Fruit fly (Drosophila melanogaster) whole organism, embryonic: ENCODE measurements around the gene Ino80.

ENCODE experiments used
- Atf6 ChIP-seq: fragments of 200-800 bp; sonication (Bioruptor generic); IDR thresholded peaks from 2 replicates; pipeline ENCODE4 v1.3.6; 2022; ENCODE audit warnings: missing biosample characterization, missing genetic modification characterization
- Awh ChIP-seq: fragments of 200-800 bp; sonication (Bioruptor generic); IDR thresholded peaks from 2 replicates; pipeline ENCODE4, ENCODE4 v1.3.6; 2022; ENCODE audit warnings: missing biosample characterization, missing genetic modification characterization
- B-H1 ChIP-seq: fragments of 200-800 bp; sonication (Bioruptor generic); IDR thresholded peaks from 3 replicates; pipeline ENCODE4 v1.3.6; 2022; ENCODE audit warnings: missing biosample characterization, missing genetic modification characterization
- Bgb ChIP-seq: fragments of 200-800 bp; sonication (Bioruptor generic); IDR thresholded peaks from 2 replicates; pipeline ENCODE4 v1.3.6; 2022; ENCODE audit warnings: missing biosample characterization, missing genetic modification characterization; ENCODE audit not compliant: partially characterized antibody
- Blimp-1 ChIP-seq: fragments of 200-800 bp; sonication (Bioruptor generic); optimal IDR thresholded peaks from 3 replicates; lab custom pipeline; 2018; ENCODE audit warnings: missing biosample characterization, missing genetic modification characterization, mild to moderate bottlenecking, moderate library complexity, missing genetic modification reagents
- Bteb2 ChIP-seq: fragments of 200-800 bp; sonication (Bioruptor generic); optimal IDR thresholded peaks from 2 replicates; lab custom pipeline; 2016; ENCODE audit warnings: missing biosample characterization, missing genetic modification characterization
- CG10267 ChIP-seq: fragments of 200-800 bp; sonication (Bioruptor generic); optimal IDR thresholded peaks from 2 replicates; lab custom pipeline; 2018; ENCODE audit warnings: missing biosample characterization, mild to moderate bottlenecking, missing genetic modification characterization, moderate library complexity
- CG10274 ChIP-seq: fragments of 200-800 bp; sonication (Bioruptor generic); optimal IDR thresholded peaks from 3 replicates; lab custom pipeline; 2017; ENCODE audit warnings: missing biosample characterization, mild to moderate bottlenecking, missing genetic modification characterization
- CG10431 ChIP-seq: fragments of 200-800 bp; sonication (Bioruptor generic); optimal IDR thresholded peaks from 3 replicates; lab custom pipeline; 2018; ENCODE audit warnings: missing biosample characterization, mild to moderate bottlenecking, missing genetic modification characterization
- CG10654 ChIP-seq: fragments of 200-800 bp; sonication (Bioruptor generic); optimal IDR thresholded peaks from 2 replicates; lab custom pipeline; 2016; ENCODE audit warnings: missing biosample characterization, missing genetic modification characterization
- CG11504 ChIP-seq: fragments of 200-800 bp; sonication (Bioruptor generic); optimal IDR thresholded peaks from 3 replicates; lab custom pipeline; 2019; ENCODE audit warnings: missing biosample characterization, mild to moderate bottlenecking, missing genetic modification characterization, moderate library complexity
- CG12219 ChIP-seq: fragments of 200-800 bp; sonication (Bioruptor generic); optimal IDR thresholded peaks from 3 replicates; lab custom pipeline; 2018; ENCODE audit warnings: missing biosample characterization, mild to moderate bottlenecking, missing genetic modification characterization
- CG13123 ChIP-seq: fragments of 200-800 bp; sonication (Bioruptor generic); optimal IDR thresholded peaks from 2 replicates; lab custom pipeline; 2016; ENCODE audit warnings: missing biosample characterization, missing genetic modification characterization
- CG13424 ChIP-seq: fragments of 200-800 bp; sonication (Bioruptor generic); optimal IDR thresholded peaks from 2 replicates; lab custom pipeline; 2019; ENCODE audit warnings: missing biosample characterization, mild to moderate bottlenecking, missing genetic modification characterization, moderate library complexity
- CG14050 ChIP-seq: fragments of 200-800 bp; sonication (Bioruptor generic); IDR thresholded peaks from 3 replicates; pipeline ENCODE4 v1.3.6; 2022; ENCODE audit warnings: missing biosample characterization, missing genetic modification characterization
- CG1603 ChIP-seq: fragments of 200-800 bp; sonication (Bioruptor generic); optimal IDR thresholded peaks from 2 replicates; lab custom pipeline; 2019; ENCODE audit warnings: missing biosample characterization, mild to moderate bottlenecking, missing genetic modification characterization, moderate library complexity
- CG18011 ChIP-seq: fragments of 200-800 bp; sonication (Bioruptor generic); optimal IDR thresholded peaks from 2 replicates; lab custom pipeline; 2017; ENCODE audit warnings: missing biosample characterization, missing genetic modification characterization, mild to moderate bottlenecking, moderate library complexity, missing genotype
- CG2120 ChIP-seq: fragments of 200-800 bp; sonication (Bioruptor generic); optimal IDR thresholded peaks from 3 replicates; lab custom pipeline; 2016; ENCODE audit warnings: missing biosample characterization, missing genetic modification characterization
- CG31441 ChIP-seq: fragments of 200-800 bp; sonication (Bioruptor generic); IDR thresholded peaks from 2 replicates; pipeline ENCODE4 v1.3.6; 2022; ENCODE audit warnings: missing biosample characterization, missing genetic modification characterization
- CG33213 ChIP-seq: fragments of 200-800 bp; sonication (Bioruptor generic); optimal IDR thresholded peaks from 3 replicates; lab custom pipeline; 2016; ENCODE audit warnings: missing biosample characterization, missing genetic modification characterization
- CG4854 ChIP-seq: fragments of 200-800 bp; sonication (Bioruptor generic); optimal IDR thresholded peaks from 2 replicates; lab custom pipeline; 2016; ENCODE audit warnings: missing biosample characterization, missing genetic modification characterization, inconsistent platforms
- CG7963 ChIP-seq: fragments of 200-800 bp; sonication (Bioruptor generic); IDR thresholded peaks from 3 replicates; pipeline ENCODE4 v1.3.6; 2022; ENCODE audit warnings: missing biosample characterization, missing genetic modification characterization; ENCODE audit not compliant: partially characterized antibody
- CG8359 ChIP-seq: fragments of 200-800 bp; sonication (Bioruptor generic); optimal IDR thresholded peaks from 2 replicates; lab custom pipeline; 2017; ENCODE audit warnings: missing biosample characterization, mild to moderate bottlenecking, missing genetic modification characterization, borderline replicate concordance
- CG8478 ChIP-seq: fragments of >200 bp; optimal IDR thresholded peaks from 2 replicates; lab custom pipeline; 2018
- CG9437 ChIP-seq: fragments of 200-800 bp; sonication (Bioruptor generic); optimal IDR thresholded peaks from 2 replicates; lab custom pipeline; 2018; ENCODE audit warnings: missing biosample characterization, mild to moderate bottlenecking, missing genetic modification characterization
- CG9727 ChIP-seq: fragments of 200-800 bp; sonication (Bioruptor generic); optimal IDR thresholded peaks from 3 replicates; lab custom pipeline; 2017; ENCODE audit warnings: missing biosample characterization, mild to moderate bottlenecking, missing genetic modification characterization
- CkIIα-i1 ChIP-seq: fragments of 200-800 bp; sonication (Bioruptor generic); IDR thresholded peaks from 2 replicates; pipeline ENCODE4 v1.3.6; 2022; ENCODE audit warnings: missing biosample characterization, missing genetic modification characterization
- D19B ChIP-seq: fragments of 200-800 bp; sonication (Bioruptor generic); optimal IDR thresholded peaks from 2 replicates; lab custom pipeline; 2017; ENCODE audit warnings: missing biosample characterization, mild to moderate bottlenecking, missing genetic modification characterization
- Dref ChIP-seq: fragments of 200-800 bp; sonication (Bioruptor generic); IDR thresholded peaks from 2 replicates; pipeline ENCODE4 v1.3.6; 2022; ENCODE audit warnings: missing biosample characterization, missing genetic modification characterization
- ERR ChIP-seq: fragments of 200-800 bp; sonication (Bioruptor generic); optimal IDR thresholded peaks from 2 replicates; lab custom pipeline; 2016; ENCODE audit warnings: missing biosample characterization, missing genetic modification characterization
- Hr51 ChIP-seq, 2 experiments: fragments of 200-800 bp; sonication (Bioruptor generic); optimal IDR thresholded peaks; 2 replicates in 1 of 2; 3 replicates in 1 of 2; lab custom pipeline; 2016 to 2018; ENCODE audit warnings: missing biosample characterization in 2 of 2, missing genetic modification characterization in 2 of 2, mild to moderate bottlenecking in 1 of 2, moderate library complexity in 1 of 2
- Max ChIP-seq: fragments of 200-800 bp; sonication (Bioruptor generic); optimal IDR thresholded peaks from 2 replicates; lab custom pipeline; 2016; ENCODE audit warnings: missing biosample characterization, mild to moderate bottlenecking, missing genetic modification characterization
- NK7.1 ChIP-seq: fragments of 200-800 bp; sonication (Bioruptor generic); optimal IDR thresholded peaks from 3 replicates; lab custom pipeline; 2016; ENCODE audit warnings: missing biosample characterization, missing genetic modification characterization
- NfI ChIP-seq: fragments of 200-800 bp; sonication (Bioruptor generic); optimal IDR thresholded peaks from 3 replicates; lab custom pipeline; 2018; ENCODE audit warnings: missing biosample characterization, mild to moderate bottlenecking, missing genetic modification characterization, moderate library complexity
- PHDP ChIP-seq: fragments of 200-800 bp; sonication (Bioruptor generic); optimal IDR thresholded peaks from 3 replicates; lab custom pipeline; 2018; ENCODE audit warnings: missing biosample characterization, mild to moderate bottlenecking, missing genetic modification characterization, moderate library complexity
- Spps ChIP-seq: fragments of 200-800 bp; sonication (Bioruptor generic); optimal IDR thresholded peaks from 2 replicates; lab custom pipeline; 2018; ENCODE audit warnings: missing biosample characterization, mild to moderate bottlenecking, missing genetic modification characterization
- Taf1 ChIP-seq: fragments of 200-800 bp; sonication (Bioruptor generic); IDR thresholded peaks from 2 replicates; pipeline ENCODE4 v1.3.6; 2022; ENCODE audit warnings: missing biosample characterization, missing genetic modification characterization
- aop ChIP-seq: fragments of 200-800 bp; sonication (Bioruptor generic); IDR thresholded peaks from 2 replicates; pipeline ENCODE4 v1.3.6; 2022; ENCODE audit warnings: missing biosample characterization, missing genetic modification characterization
- cg ChIP-seq: fragments of 200-800 bp; sonication (Bioruptor generic); optimal IDR thresholded peaks from 3 replicates; lab custom pipeline; 2019; ENCODE audit warnings: missing biosample characterization, mild to moderate bottlenecking, missing genetic modification characterization, moderate library complexity
- crp ChIP-seq, 2 experiments: fragments of 200-800 bp; sonication (Bioruptor generic); optimal IDR thresholded peaks; 2 replicates in 1 of 2; 3 replicates in 1 of 2; lab custom pipeline; 2017; ENCODE audit warnings: missing biosample characterization in 2 of 2, missing genetic modification characterization in 2 of 2, mild to moderate bottlenecking in 1 of 2, moderate library complexity in 1 of 2
- dm ChIP-seq: fragments of 200-800 bp; sonication (Bioruptor generic); optimal IDR thresholded peaks from 3 replicates; lab custom pipeline; 2016; ENCODE audit warnings: missing biosample characterization, missing genetic modification characterization
- fd3F ChIP-seq: fragments of 200-800 bp; sonication (Bioruptor generic); optimal IDR thresholded peaks from 2 replicates; lab custom pipeline; 2018; ENCODE audit warnings: missing biosample characterization, mild to moderate bottlenecking, missing genetic modification characterization, moderate library complexity
- hbn ChIP-seq: fragments of 200-800 bp; sonication (Bioruptor generic); IDR thresholded peaks from 2 replicates; pipeline ENCODE4 v1.3.6; 2022; ENCODE audit warnings: missing biosample characterization, missing genetic modification characterization; ENCODE audit not compliant: partially characterized antibody
- nom ChIP-seq: fragments of 200-800 bp; sonication (Bioruptor generic); optimal IDR thresholded peaks from 2 replicates; lab custom pipeline; 2017; ENCODE audit warnings: missing biosample characterization, missing genetic modification characterization, mild to moderate bottlenecking, moderate library complexity, missing genetic modification reagents
- pan ChIP-seq, 4 experiments: fragments of >200 bp in 3 of 4; fragments of 200-800 bp in 1 of 4; sonication (Bioruptor generic) in 1 of 4; optimal IDR thresholded peaks in 3 of 4; IDR thresholded peaks in 1 of 4; 2 replicates each; pipeline versions ENCODE4 v1.3.6 to Lab custom; 2017 to 2022; ENCODE audit warnings: missing biosample characterization in 2 of 4, missing genetic modification characterization in 2 of 4, mixed read lengths in 1 of 4
- pita ChIP-seq: fragments of 200-800 bp; sonication (Bioruptor generic); optimal IDR thresholded peaks from 2 replicates; lab custom pipeline; 2017; ENCODE audit warnings: missing biosample characterization, mild to moderate bottlenecking, missing genetic modification characterization
- sens-2 ChIP-seq: fragments of 200-800 bp; sonication (Bioruptor generic); IDR thresholded peaks from 2 replicates; pipeline ENCODE4 v1.3.6; 2022; ENCODE audit warnings: missing biosample characterization, missing genetic modification characterization
- slp2 ChIP-seq: fragments of 200-800 bp; sonication (Bioruptor generic); optimal IDR thresholded peaks from 2 replicates; lab custom pipeline; 2016; ENCODE audit warnings: missing biosample characterization, missing genetic modification characterization
- zf30C ChIP-seq: fragments of 200-800 bp; sonication (Bioruptor generic); optimal IDR thresholded peaks from 3 replicates; lab custom pipeline; 2018; ENCODE audit warnings: missing biosample characterization, mild to moderate bottlenecking, missing genetic modification characterization

Gene Ino80

dm6 chr3R:19321457-19322172 lies 81.3 kb downstream of the Ino80 start (continued):
- no peak for TF ChIP-seq dm
- no peak for TF ChIP-seq Max (GFP tag; lab: Kevin White, UChicago)
- no peak for TF ChIP-seq Bgb
- peak; percentile 67 for TF ChIP-seq cg (GFP tag; lab: Kevin White, UChicago)
- TF ChIP-seq CG13123, result no peak
- TF ChIP-seq zf30C (GFP tag; lab: Kevin White, UChicago), result no peak
- no peak for TF ChIP-seq CG4854 (GFP tag; lab: Kevin White, UChicago)
- no peak for TF ChIP-seq fd3F
- TF ChIP-seq Blimp-1 (GFP tag; lab: Kevin White, UChicago), result peak; percentile 59
- no peak for TF ChIP-seq CkIIα-i1 (GFP tag; lab: Robert Waterston, UW)
- peak; percentile 98 for TF ChIP-seq nom
- TF ChIP-seq CG18011 (GFP tag; lab: Kevin White, UChicago), result no peak
- TF ChIP-seq NfI (GFP tag; lab: Kevin White, UChicago), result no peak
- no peak for TF ChIP-seq Dref (GFP tag; lab: Robert Waterston, UW)
- no peak for TF ChIP-seq CG14050 (GFP tag; lab: Robert Waterston, UW)
- no peak for TF ChIP-seq Bteb2 (GFP tag; lab: Kevin White, UChicago)
- TF ChIP-seq D19B (GFP tag; lab: Kevin White, UChicago), result no peak
- TF ChIP-seq Atf6 (GFP tag; lab: Robert Waterston, UW), result no peak
- no peak for TF ChIP-seq pan (optimal IDR thresholded peaks at IDR 0.05; lab: Kevin White, UChicago)
- no peak for TF ChIP-seq pan (GFP tag; optimal IDR thresholded peaks at IDR 0.05 in 1 of 2, IDR thresholded peaks at IDR 0.05 in 1 of 2)
- TF ChIP-seq CG1603 (tag; lab: Kevin White, UChicago), result no peak
- TF ChIP-seq NK7.1 (GFP tag; lab: Kevin White, UChicago), result no peak
- TF ChIP-seq hbn, result peak; percentile 44; the same call in 1 of the 2 replicates
- TF ChIP-seq CG8478 (lab: Kevin White, UChicago), result no peak
- no peak for TF ChIP-seq CG10431 (GFP tag; lab: Kevin White, UChicago)
- peak; percentile 22 for TF ChIP-seq CG11504
- no peak for TF ChIP-seq CG31441 (GFP tag; lab: Robert Waterston, UW)
- TF ChIP-seq Spps, result no peak
- no peak for TF ChIP-seq crp (GFP tag; optimal IDR thresholded peaks at IDR 0.05; lab: Kevin White, UChicago)
- no peak for TF ChIP-seq PHDP (tag; lab: Kevin White, UChicago)
- no peak for TF ChIP-seq CG9727 (GFP tag; lab: Kevin White, UChicago)
- TF ChIP-seq CG8359 (GFP tag; lab: Kevin White, UChicago), result no peak
- TF ChIP-seq CG2120 (GFP tag; lab: Kevin White, UChicago), result no peak
- TF ChIP-seq CG10267 (tag; lab: Kevin White, UChicago), result no peak
- no peak for TF ChIP-seq CG7963
- no peak for TF ChIP-seq slp2 (GFP tag; lab: Kevin White, UChicago)
- no peak for TF ChIP-seq CG13424 (tag; lab: Kevin White, UChicago)
- TF ChIP-seq CG12219 (GFP tag; lab: Kevin White, UChicago), result no peak
- no peak for TF ChIP-seq CG33213 (GFP tag; lab: Kevin White, UChicago)
- no peak for TF ChIP-seq Awh
- TF ChIP-seq pita (GFP tag; lab: Kevin White, UChicago), result no peak
- TF ChIP-seq CG9437 (GFP tag; lab: Kevin White, UChicago), result no peak
- TF ChIP-seq Taf1 (GFP tag; lab: Robert Waterston, UW), result no peak
- TF ChIP-seq B-H1 (GFP tag; lab: Robert Waterston, UW), result no peak
- no peak for TF ChIP-seq Hr51 (GFP tag; optimal IDR thresholded peaks at IDR 0.05; lab: Kevin White, UChicago)
- no peak for TF ChIP-seq sens-2
- no peak for TF ChIP-seq aop (GFP tag; lab: Robert Waterston, UW)
- TF ChIP-seq ERR, result no peak
- TF ChIP-seq CG10274 (GFP tag; lab: Kevin White, UChicago), result no peak
- TF ChIP-seq CG10654 (GFP tag; lab: Kevin White, UChicago), result no peak
